Worm (Caenorhabditis elegans): ENCODE results near the gene rps-13.

rps-13 gene

ce11 chrIII:6341878-6342453, 32.8 kb downstream of the rps-13 start, which contains the start of gene rpn-13:
rpn-13 (minus strand) TSS chrIII:6341928.
- TF ChIP-seq fkh-10 (GFP tag; optimal IDR thresholded peaks at IDR 0.05) (peak; percentile 22), mep-1 (tag; optimal IDR thresholded peaks at IDR 0.05) (peak; percentile 56), ZK337.2 (GFP tag; IDR thresholded peaks at IDR 0.05) (no peak), nhr-6 (tag; optimal IDR thresholded peaks at IDR 0.05) (peak; percentile 54), nhr-77 (tag; optimal IDR thresholded peaks at IDR 0.05) (peak; percentile 23), unc-62 (GFP tag; optimal IDR thresholded peaks at IDR 0.05 in 1 of 2) (peak in 1 of 2 experiments; percentile 94), unc-62 (tag; optimal IDR thresholded peaks at IDR 0.05) (no peak), madf-5 (GFP tag; IDR thresholded peaks at IDR 0.05) (no peak), hmg-1.1 (GFP tag; IDR thresholded peaks at IDR 0.05) (peak; percentile 52), madf-9 (GFP tag; conservative IDR thresholded peaks at IDR 0.05) (no peak), mdl-1 (tag; optimal IDR thresholded peaks at IDR 0.05) (peak; percentile 20 to 78), dve-1 (tag; optimal IDR thresholded peaks at IDR 0.05; ENCODE audit: insufficient read depth) (peak; percentile 53), dpl-1 (GFP tag; optimal IDR thresholded peaks at IDR 0.05) (peak; percentile 51), hlh-30 (tag; optimal IDR thresholded peaks at IDR 0.05; ENCODE audit: insufficient read depth) (peak; percentile 96), T20F7.1 (GFP tag; optimal IDR thresholded peaks at IDR 0.05) (peak; percentile 59), hif-1 (tag; optimal IDR thresholded peaks at IDR 0.05) (peak in 1 of 2 experiments; percentile 19), set-16 (GFP tag; IDR thresholded peaks at IDR 0.05) (no peak), nhr-28 (tag; optimal IDR thresholded peaks at IDR 0.05) (peak; percentile 5), ceh-28 (tag; optimal IDR thresholded peaks at IDR 0.05) (no peak), hlh-11 (tag; optimal IDR thresholded peaks at IDR 0.05) (peak; percentile 36), mes-2 (tag; optimal IDR thresholded peaks at IDR 0.05; ENCODE audit: poor library complexity, severe bottlenecking) (peak; percentile 76), lsy-2 (tag; optimal IDR thresholded peaks at IDR 0.05) (peak; percentile 75 to 98), daf-16 (GFP tag; optimal IDR thresholded peaks at IDR 0.05) (no peak), daf-16 (tag; optimal IDR thresholded peaks at IDR 0.05) (peak; percentile 49), rbr-2 (tag; optimal IDR thresholded peaks at IDR 0.05) (peak; percentile 31)

- TF ChIP-seq mep-1 (tag; optimal IDR thresholded peaks at IDR 0.05) (peak; percentile 21), pqm-1 (tag; optimal IDR thresholded peaks at IDR 0.05) (peak; percentile 70), nhr-28 (tag; optimal IDR thresholded peaks at IDR 0.05) (peak; percentile 41), snpc-4 (tag; optimal IDR thresholded peaks at IDR 0.05) (no peak), lin-13 (GFP tag; optimal IDR thresholded peaks at IDR 0.05) (peak; percentile 47), Y105C5A.15 (GFP tag; IDR thresholded peaks at IDR 0.05) (no peak), hlh-11 (tag; optimal IDR thresholded peaks at IDR 0.05) (peak; percentile 28), dmd-6 (GFP tag; IDR thresholded peaks at IDR 0.05) (peak; percentile 7; the same call in 1 of the 2 replicates), daf-16 (GFP tag; optimal IDR thresholded peaks at IDR 0.05) (no peak), daf-16 (tag; optimal IDR thresholded peaks at IDR 0.05) (peak; percentile 68)
Measured at ce11 chrIII:6339919-6340434, 34.8 kb downstream of the rps-13 start, which contains the start of gene let-767. let-767 (minus strand) TSS chrIII:6339969.

ce11 chrIII:6334364-6334763, 40.4 kb downstream of the rps-13 start:
- TF ChIP-seq fkh-10 (GFP tag; optimal IDR thresholded peaks at IDR 0.05): peak; percentile 24
- TF ChIP-seq nhr-11 (tag; optimal IDR thresholded peaks at IDR 0.05): no peak

- TF ChIP-seq nhr-6 (tag; optimal IDR thresholded peaks at IDR 0.05): no peak
- no peak for TF ChIP-seq hmg-1.1 (GFP tag; IDR thresholded peaks at IDR 0.05)
- TF ChIP-seq pha-4 (GFP tag; IDR thresholded peaks at IDR 0.05): no peak
- TF ChIP-seq pha-4 (tag; optimal IDR thresholded peaks at IDR 0.05): no peak
- TF ChIP-seq Y105C5A.15 (GFP tag; IDR thresholded peaks at IDR 0.05): no peak
Measured at ce11 chrIII:6331211-6331782, 43.5 kb downstream of the rps-13 start, which contains the start of gene C56G2.4. C56G2.4 (plus strand) TSS chrIII:6331732.
